Worm (Caenorhabditis elegans): Measurements from ENCODE around the gene ubxn-4.

DNA sequence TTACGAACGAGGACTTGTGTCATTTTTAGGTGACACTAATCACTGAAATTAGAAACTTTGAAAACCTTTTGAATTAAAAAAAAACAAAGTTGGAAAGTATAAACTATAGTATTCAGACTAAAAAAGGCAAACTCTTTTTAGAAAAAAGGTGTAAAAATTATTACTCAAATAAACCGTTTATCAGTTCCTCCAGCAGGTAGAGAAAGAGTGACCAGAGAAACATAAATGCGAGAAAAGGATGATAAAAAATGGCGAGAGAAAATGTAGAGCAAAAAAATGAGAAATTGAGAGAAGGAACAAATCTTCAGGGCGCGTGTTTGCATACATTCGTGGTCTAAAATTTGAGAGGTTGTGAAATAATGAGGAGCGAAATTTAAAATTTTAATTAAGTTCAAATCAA is 3.5 kb downstream of the ubxn-4 start, which contains the start of gene lap-1:
- TF ChIP-seq daf-12 (tag; optimal IDR thresholded peaks at IDR 0.05) (no peak), nhr-28 (tag; optimal IDR thresholded peaks at IDR 0.05) (no peak), elt-3 (tag; optimal IDR thresholded peaks at IDR 0.05) (no peak)

All from whole organism, L3 larva.